Worm (Caenorhabditis elegans) whole organism, L1 larva: ENCODE results near the gene nhr-155.

ENCODE experiments used
- F16B12.6 ChIP-seq: fragments of 150-350 bp; optimal IDR thresholded peaks from 2 replicates; lab custom pipeline; 2014; ENCODE audit warnings: missing biosample characterization, missing genetic modification characterization
- ama-1 ChIP-seq: fragments of 150-350 bp; optimal IDR thresholded peaks from 2 replicates; lab custom pipeline; 2014
- fos-1 ChIP-seq: fragments of 150-350 bp; optimal IDR thresholded peaks from 2 replicates; lab custom pipeline; 2014; ENCODE audit warnings: missing biosample characterization, missing genetic modification characterization
- lin-15B ChIP-seq: fragments of 150-350 bp; sonication (generic microtip); optimal IDR thresholded peaks from 3 replicates; lab custom pipeline; 2014; ENCODE audit warnings: missing biosample characterization, missing genetic modification characterization
- mef-2 ChIP-seq: fragments of 150-350 bp; optimal IDR thresholded peaks from 2 replicates; lab custom pipeline; 2014; ENCODE audit warnings: missing biosample characterization, missing genetic modification characterization
- nhr-12 ChIP-seq: sonication (generic microtip); optimal IDR thresholded peaks from 2 replicates; lab custom pipeline; 2017; ENCODE audit warnings: missing biosample characterization, missing genetic modification characterization
- nhr-20 ChIP-seq: sonication (generic microtip); optimal IDR thresholded peaks from 2 replicates; lab custom pipeline; 2016; ENCODE audit warnings: mild to moderate bottlenecking, missing genetic modification characterization, missing compliant biosample characterization
- nhr-28 ChIP-seq: fragments of 150-350 bp; optimal IDR thresholded peaks from 2 replicates; lab custom pipeline; 2014; ENCODE audit warnings: missing biosample characterization, missing genetic modification characterization
- nhr-77 ChIP-seq: fragments of 150-350 bp; optimal IDR thresholded peaks from 2 replicates; lab custom pipeline; 2014; ENCODE audit warnings: missing biosample characterization, missing genetic modification characterization
- sox-4 ChIP-seq: sonication (generic microtip); optimal IDR thresholded peaks from 2 replicates; lab custom pipeline; 2016; ENCODE audit warnings: missing genetic modification characterization, missing compliant biosample characterization
- swsn-7 ChIP-seq: sonication (generic microtip); optimal IDR thresholded peaks from 2 replicates; lab custom pipeline; 2016; ENCODE audit warnings: missing genetic modification characterization, missing compliant biosample characterization
- unc-30 ChIP-seq: sonication (generic microtip); optimal IDR thresholded peaks from 2 replicates; lab custom pipeline; 2017; ENCODE audit warnings: missing biosample characterization, missing genetic modification characterization
- unc-62 ChIP-seq: fragments of 150-350 bp; optimal IDR thresholded peaks from 2 replicates; lab custom pipeline; 2014; ENCODE audit warnings: missing biosample characterization, missing genetic modification reagents, missing genetic modification characterization

- TF ChIP-seq fos-1: no peak
- TF ChIP-seq nhr-20 (tag; lab: Kevin White, UChicago): no peak
- TF ChIP-seq unc-30 (tag; lab: Kevin White, UChicago): no peak
- TF ChIP-seq nhr-28 (tag; lab: Kevin White, UChicago): no peak
- no peak for TF ChIP-seq sox-4 (tag; lab: Kevin White, UChicago)
- no peak for TF ChIP-seq ama-1 (lab: Kevin White, UChicago)
- no peak for TF ChIP-seq nhr-12 (tag; lab: Kevin White, UChicago)
- TF ChIP-seq swsn-7: no peak
- no peak for TF ChIP-seq mef-2 (tag; lab: Kevin White, UChicago)
- no peak for TF ChIP-seq nhr-77 (tag; lab: Kevin White, UChicago)
- no peak for TF ChIP-seq lin-15B
- TF ChIP-seq unc-62 (GFP tag; lab: Kevin White, UChicago): no peak
- no peak for TF ChIP-seq F16B12.6 (tag; lab: Kevin White, UChicago)
These were observed 19.8 kb upstream of the nhr-155 start, which contains the start of gene nhr-210 for ce11 chrV:519445-519844.
